In genomic region chrX:19243379-19243834, dm6 we compare ENCODE assay signal across 2 fruit fly cellular contexts.
TF ChIP-seq lines count a peak whose summit lies in the region.

Gene CG7889 (plus strand): TSS chrX:19243631.

TF ChIP-seq in whole organism, embryonic, 481 proteins besides CTCF, POLR2A, EP300 and RAD21 (continued from another document and continues in another):
- no peak for TF ChIP-seq CG5953 (GFP tag; IDR thresholded peaks at IDR 0.05; lab: Robert Waterston, UW)
- no peak for TF ChIP-seq CG32767 (GFP tag; IDR thresholded peaks at IDR 0.05; lab: Robert Waterston, UW)
- no peak for TF ChIP-seq crol (GFP tag; IDR thresholded peaks at IDR 0.05; lab: Robert Waterston, UW)
- TF ChIP-seq CG10147 (GFP tag; optimal IDR thresholded peaks at IDR 0.05; lab: Kevin White, UChicago) = peak; percentile 18
- no peak for TF ChIP-seq Rx (GFP tag; IDR thresholded peaks at IDR 0.05; lab: Robert Waterston, UW)
- no peak for TF ChIP-seq pfk (GFP tag; optimal IDR thresholded peaks at IDR 0.05; lab: Kevin White, UChicago)
- TF ChIP-seq otp (GFP tag; IDR thresholded peaks at IDR 0.05; lab: Robert Waterston, UW) = no peak
- no peak for TF ChIP-seq ftz-f1 (GFP tag; optimal IDR thresholded peaks at IDR 0.05; lab: Kevin White, UChicago)
- TF ChIP-seq en (GFP tag; optimal IDR thresholded peaks at IDR 0.05; lab: Kevin White, UChicago) = no peak
- TF ChIP-seq Deaf1 (tag; optimal IDR thresholded peaks at IDR 0.05; lab: Kevin White, UChicago) = no peak
- TF ChIP-seq sisA (GFP tag; IDR thresholded peaks at IDR 0.05; lab: Robert Waterston, UW) = no peak
- peak; percentile 6; the same call in 1 of the 2 replicates for TF ChIP-seq klu (GFP tag; IDR thresholded peaks at IDR 0.05; lab: Robert Waterston, UW)
- TF ChIP-seq emc (GFP tag; optimal IDR thresholded peaks at IDR 0.05; lab: Kevin White, UChicago) = no peak
- TF ChIP-seq ATbp (GFP tag; optimal IDR thresholded peaks at IDR 0.05; lab: Kevin White, UChicago) = no peak
- TF ChIP-seq dmrt11E (tag; optimal IDR thresholded peaks at IDR 0.05; lab: Kevin White, UChicago) = no peak
- TF ChIP-seq zfh1 (GFP tag; IDR thresholded peaks at IDR 0.05; lab: Robert Waterston, UW) = no peak
- TF ChIP-seq chm (GFP tag; IDR thresholded peaks at IDR 0.05; lab: Robert Waterston, UW) = no peak
- TF ChIP-seq CG17612 (GFP tag; IDR thresholded peaks at IDR 0.05; lab: Robert Waterston, UW) = no peak
- TF ChIP-seq slou (GFP tag; optimal IDR thresholded peaks at IDR 0.05; lab: Kevin White, UChicago) = no peak
- no peak for TF ChIP-seq CG8388 (GFP tag; optimal IDR thresholded peaks at IDR 0.05; lab: Kevin White, UChicago)
- no peak for TF ChIP-seq cad (GFP tag; optimal IDR thresholded peaks at IDR 0.05; lab: Kevin White, UChicago)
- TF ChIP-seq CG31388 (GFP tag; optimal IDR thresholded peaks at IDR 0.05; lab: Kevin White, UChicago) = no peak
- TF ChIP-seq Gsc (GFP tag; IDR thresholded peaks at IDR 0.05; lab: Robert Waterston, UW) = no peak
- TF ChIP-seq Xbp1 (GFP tag; optimal IDR thresholded peaks at IDR 0.05; lab: Kevin White, UChicago) = no peak
- no peak for TF ChIP-seq HLH54F (GFP tag; optimal IDR thresholded peaks at IDR 0.05; lab: Kevin White, UChicago)
- peak; percentile 26; the same call in 1 of the 2 replicates for TF ChIP-seq CG14014 (GFP tag; IDR thresholded peaks at IDR 0.05; lab: Robert Waterston, UW)
- TF ChIP-seq stwl (tag; optimal IDR thresholded peaks at IDR 0.05; lab: Kevin White, UChicago) = peak; percentile 15
- TF ChIP-seq CG4360 (GFP tag; IDR thresholded peaks at IDR 0.05; lab: Robert Waterston, UW) = no peak
- no peak for TF ChIP-seq CG13123 (GFP tag; optimal IDR thresholded peaks at IDR 0.05; lab: Kevin White, UChicago)
- peak; percentile 67 for TF ChIP-seq CG17361 (GFP tag; IDR thresholded peaks at IDR 0.05; lab: Robert Waterston, UW)
- no peak for TF ChIP-seq hb (GFP tag; IDR thresholded peaks at IDR 0.05; lab: Robert Waterston, UW; ENCODE audit: partially characterized antibody)
- no peak for TF ChIP-seq CG3838 (GFP tag; optimal IDR thresholded peaks at IDR 0.05; lab: Kevin White, UChicago)
- TF ChIP-seq inv (GFP tag; IDR thresholded peaks at IDR 0.05; lab: Robert Waterston, UW; ENCODE audit: partially characterized antibody) = no peak
- no peak for TF ChIP-seq usp (GFP tag; optimal IDR thresholded peaks at IDR 0.05; lab: Kevin White, UChicago)
- TF ChIP-seq CG14710 (tag; optimal IDR thresholded peaks at IDR 0.05; lab: Kevin White, UChicago) = peak; percentile 52
- peak; percentile 54 for TF ChIP-seq CG13424 (tag; optimal IDR thresholded peaks at IDR 0.05; lab: Kevin White, UChicago)
- peak; percentile 53 for TF ChIP-seq CG18262 (tag; optimal IDR thresholded peaks at IDR 0.05; lab: Kevin White, UChicago)
- TF ChIP-seq CG15601 (tag; optimal IDR thresholded peaks at IDR 0.05; lab: Kevin White, UChicago) = peak; percentile 39
- TF ChIP-seq Sry-β (GFP tag; optimal IDR thresholded peaks at IDR 0.05; lab: Kevin White, UChicago) = no peak
- TF ChIP-seq CG12769 (tag; optimal IDR thresholded peaks at IDR 0.05; lab: Kevin White, UChicago) = peak; percentile 16
- peak; percentile 15 for TF ChIP-seq Side (GFP tag; optimal IDR thresholded peaks at IDR 0.05; lab: Kevin White, UChicago)
- TF ChIP-seq vnd (GFP tag; IDR thresholded peaks at IDR 0.05; lab: Robert Waterston, UW; ENCODE audit: partially characterized antibody) = no peak
- TF ChIP-seq lbe (GFP tag; optimal IDR thresholded peaks at IDR 0.05; lab: Kevin White, UChicago) = no peak
- no peak for TF ChIP-seq Atf6 (GFP tag; IDR thresholded peaks at IDR 0.05; lab: Robert Waterston, UW)
- no peak for TF ChIP-seq mirr (GFP tag; optimal IDR thresholded peaks at IDR 0.05; lab: Kevin White, UChicago)
- no peak for TF ChIP-seq HHEX (GFP tag; optimal IDR thresholded peaks at IDR 0.05; lab: Kevin White, UChicago)
- TF ChIP-seq grau (tag; optimal IDR thresholded peaks at IDR 0.05; lab: Kevin White, UChicago) = peak; percentile 18
- TF ChIP-seq nerfin-2 (GFP tag; IDR thresholded peaks at IDR 0.05; lab: Robert Waterston, UW; ENCODE audit: partially characterized antibody) = no peak
- peak; percentile 70 for TF ChIP-seq CG3995 (GFP tag; optimal IDR thresholded peaks at IDR 0.05; lab: Kevin White, UChicago)
- no peak for TF ChIP-seq Dip2 (GFP tag; IDR thresholded peaks at IDR 0.05; lab: Robert Waterston, UW)
- no peak for TF ChIP-seq CG16863 (GFP tag; optimal IDR thresholded peaks at IDR 0.05; lab: Kevin White, UChicago)
- TF ChIP-seq peb (GFP tag; IDR thresholded peaks at IDR 0.05; lab: Robert Waterston, UW) = no peak
- TF ChIP-seq CG3163 (GFP tag; optimal IDR thresholded peaks at IDR 0.05; lab: Kevin White, UChicago) = no peak
- peak; percentile 99 for TF ChIP-seq kah (GFP tag; optimal IDR thresholded peaks at IDR 0.05; lab: Kevin White, UChicago)
- TF ChIP-seq CG1602 (GFP tag; optimal IDR thresholded peaks at IDR 0.05; lab: Kevin White, UChicago) = no peak
- TF ChIP-seq CG6854 (GFP tag; optimal IDR thresholded peaks at IDR 0.05; lab: Kevin White, UChicago) = no peak
- peak; percentile 42; the same call in 1 of the 2 replicates for TF ChIP-seq CG31441 (GFP tag; IDR thresholded peaks at IDR 0.05; lab: Robert Waterston, UW)
- no peak for TF ChIP-seq CG2129 (GFP tag; IDR thresholded peaks at IDR 0.05; lab: Robert Waterston, UW; ENCODE audit: partially characterized antibody)
- TF ChIP-seq ind (GFP tag; optimal IDR thresholded peaks at IDR 0.05; lab: Kevin White, UChicago) = peak; percentile 8
- no peak for TF ChIP-seq dati (GFP tag; IDR thresholded peaks at IDR 0.05; lab: Robert Waterston, UW)
- no peak for TF ChIP-seq yki (optimal IDR thresholded peaks at IDR 0.05; lab: Kevin White, UChicago)
- no peak for TF ChIP-seq zf30C (GFP tag; optimal IDR thresholded peaks at IDR 0.05; lab: Kevin White, UChicago)
- TF ChIP-seq tio (GFP tag; optimal IDR thresholded peaks at IDR 0.05; lab: Kevin White, UChicago) = no peak
- peak; percentile 23 for TF ChIP-seq bcd (GFP tag; optimal IDR thresholded peaks at IDR 0.05; lab: Kevin White, UChicago)
- TF ChIP-seq CG3407 (GFP tag; optimal IDR thresholded peaks at IDR 0.05; lab: Kevin White, UChicago) = no peak
- no peak for TF ChIP-seq CG34224 (GFP tag; IDR thresholded peaks at IDR 0.05; lab: Robert Waterston, UW; ENCODE audit: partially characterized antibody)
- peak; percentile 8 for TF ChIP-seq CG9609 (GFP tag; optimal IDR thresholded peaks at IDR 0.05; lab: Kevin White, UChicago)
- peak; percentile 53 for TF ChIP-seq lilli (GFP tag; optimal IDR thresholded peaks at IDR 0.05; lab: Kevin White, UChicago)

TF ChIP-seq in whole organism, prepupa, 60 proteins besides CTCF, POLR2A, EP300 and RAD21 (continued from another document):
- TF ChIP-seq Hr4 (GFP tag; optimal IDR thresholded peaks at IDR 0.05; lab: Kevin White, UChicago) (peak; percentile 45), cyc (GFP tag; optimal IDR thresholded peaks at IDR 0.05; lab: Kevin White, UChicago) (peak; percentile 30), dsx (GFP tag; optimal IDR thresholded peaks at IDR 0.05; lab: Kevin White, UChicago; ENCODE audit: poor library complexity, severe bottlenecking) (no peak), CG34406 (GFP tag; optimal IDR thresholded peaks at IDR 0.05; lab: Kevin White, UChicago) (no peak), CG8632 (GFP tag; optimal IDR thresholded peaks at IDR 0.05; lab: Kevin White, UChicago) (no peak), CG8119 (GFP tag; IDR thresholded peaks at IDR 0.05; lab: Robert Waterston, UW) (no peak), CG3919 (GFP tag; optimal IDR thresholded peaks at IDR 0.05; lab: Kevin White, UChicago) (peak; percentile 39), Met (GFP tag; optimal IDR thresholded peaks at IDR 0.05; lab: Kevin White, UChicago) (peak; percentile 18), Smox (GFP tag; optimal IDR thresholded peaks at IDR 0.05; lab: Kevin White, UChicago) (peak; percentile 15), spab (GFP tag; optimal IDR thresholded peaks at IDR 0.05; lab: Kevin White, UChicago) (no peak), CG6792 (GFP tag; optimal IDR thresholded peaks at IDR 0.05; lab: Kevin White, UChicago) (no peak), CG4318 (GFP tag; optimal IDR thresholded peaks at IDR 0.05; lab: Kevin White, UChicago) (no peak), Hr38 (GFP tag; optimal IDR thresholded peaks at IDR 0.05; lab: Kevin White, UChicago) (no peak), Gug (GFP tag; IDR thresholded peaks at IDR 0.05; lab: Robert Waterston, UW) (no peak), CG6163 (GFP tag; IDR thresholded peaks at IDR 0.05; lab: Robert Waterston, UW) (peak; percentile 37; the same call in 1 of the 3 replicates), Sox102F (GFP tag; optimal IDR thresholded peaks at IDR 0.05; lab: Kevin White, UChicago) (no peak), CG31627 (GFP tag; optimal IDR thresholded peaks at IDR 0.05; lab: Kevin White, UChicago) (no peak), svp (GFP tag; lab: Kevin White, UChicago) (peak; percentile 62), CG7368 (GFP tag; optimal IDR thresholded peaks at IDR 0.05; lab: Kevin White, UChicago) (no peak), Sox15 (GFP tag; optimal IDR thresholded peaks at IDR 0.05; lab: Kevin White, UChicago) (no peak), Eip75B (GFP tag; optimal IDR thresholded peaks at IDR 0.05; lab: Kevin White, UChicago) (peak; percentile 29), dac (GFP tag; optimal IDR thresholded peaks at IDR 0.05; lab: Kevin White, UChicago) (no peak), OdsH (GFP tag; optimal IDR thresholded peaks at IDR 0.05; lab: Kevin White, UChicago) (no peak), Sox14 (GFP tag; optimal IDR thresholded peaks at IDR 0.05; lab: Kevin White, UChicago) (no peak), CG3032 (tag; optimal IDR thresholded peaks at IDR 0.05; lab: Kevin White, UChicago) (peak; percentile 16), vri (GFP tag; optimal IDR thresholded peaks at IDR 0.05; lab: Kevin White, UChicago) (no peak), Blimp-1 (GFP tag; optimal IDR thresholded peaks at IDR 0.05; lab: Kevin White, UChicago) (peak; percentile 78), esn (GFP tag; optimal IDR thresholded peaks at IDR 0.05; lab: Kevin White, UChicago) (peak; percentile 8), salr (GFP tag; optimal IDR thresholded peaks at IDR 0.05; lab: Kevin White, UChicago) (no peak), fkh (GFP tag; optimal IDR thresholded peaks at IDR 0.05; lab: Kevin White, UChicago) (no peak), achi (GFP tag; optimal IDR thresholded peaks at IDR 0.05; lab: Kevin White, UChicago) (peak; percentile 11), acj6 (GFP tag; optimal IDR thresholded peaks at IDR 0.05; lab: Kevin White, UChicago) (peak; percentile 26), CG32006 (GFP tag; optimal IDR thresholded peaks at IDR 0.05; lab: Kevin White, UChicago) (no peak), CG11902 (GFP tag; optimal IDR thresholded peaks at IDR 0.05; lab: Kevin White, UChicago) (no peak), CG6854 (GFP tag; optimal IDR thresholded peaks at IDR 0.05; lab: Kevin White, UChicago) (peak; percentile 29), topi (GFP tag; optimal IDR thresholded peaks at IDR 0.05; lab: Kevin White, UChicago) (peak; percentile 32), pdm3 (GFP tag; optimal IDR thresholded peaks at IDR 0.05; lab: Kevin White, UChicago) (peak; percentile 5), Eip93F (GFP tag; optimal IDR thresholded peaks at IDR 0.05; lab: Kevin White, UChicago) (no peak), CG10631 (GFP tag; optimal IDR thresholded peaks at IDR 0.05; lab: Kevin White, UChicago) (no peak), Eip78C (GFP tag; lab: Kevin White, UChicago) (peak; percentile 78)
